Worm (Caenorhabditis elegans) whole organism, L4 larva: ENCODE data around the gene F43H9.4.
A peak's percentile ranks its signal among the peaks of the same experiment; 100 is the strongest.

Experiments
- D1046.2 ChIP-seq: fragments of 200-800 bp; sonication (Bioruptor generic); IDR thresholded peaks from 2 replicates; pipeline ENCODE4 v1.3.6; 2022; ENCODE audit warnings: missing genetic modification characterization, missing compliant biosample characterization
- F10B5.3 ChIP-seq: sonication (generic microtip); optimal IDR thresholded peaks from 2 replicates; lab custom pipeline; 2016; ENCODE audit warnings: mild to moderate bottlenecking, missing genetic modification characterization, missing compliant biosample characterization
- R02D3.7 ChIP-seq: fragments of 150-350 bp; sonication (generic microtip); optimal IDR thresholded peaks from 3 replicates; lab custom pipeline; 2014; ENCODE audit warnings: missing biosample characterization, missing genetic modification characterization
- T20F7.1 ChIP-seq: fragments of 200-800 bp; sonication (Bioruptor generic); optimal IDR thresholded peaks from 2 replicates; lab custom pipeline; 2018; ENCODE audit warnings: mild to moderate bottlenecking, missing genetic modification characterization, missing compliant biosample characterization
- Y105C5A.15 ChIP-seq: fragments of 200-800 bp; sonication (Bioruptor generic); IDR thresholded peaks from 2 replicates; pipeline ENCODE4 v1.3.6; 2022; ENCODE audit warnings: missing genetic modification characterization, missing compliant biosample characterization
- ZK337.2 ChIP-seq: fragments of 200-800 bp; sonication (Bioruptor generic); IDR thresholded peaks from 2 replicates; pipeline ENCODE4 v1.3.6; 2022; ENCODE audit warnings: missing genetic modification reagents, missing genetic modification characterization, missing compliant biosample characterization
- ZK546.5 ChIP-seq, 2 experiments: sonication (generic microtip); optimal IDR thresholded peaks; 2 replicates each; lab custom pipeline; 2017; ENCODE audit warnings: missing biosample characterization in 2 of 2, missing genetic modification characterization in 2 of 2
- aha-1 ChIP-seq: fragments of 150-350 bp; peaks from one replicate; lab custom pipeline; 2014; ENCODE audit warnings: missing biosample characterization, missing genetic modification characterization
- aly-2 ChIP-seq: sonication (generic microtip); optimal IDR thresholded peaks from 2 replicates; lab custom pipeline; 2018; ENCODE audit warnings: missing biosample characterization, missing genetic modification characterization
- ama-1 ChIP-seq: fragments of 150-350 bp; optimal IDR thresholded peaks from 2 replicates; lab custom pipeline; 2014; ENCODE audit warnings: inconsistent platforms, mixed read lengths
- ceh-28 ChIP-seq: fragments of 150-350 bp; optimal IDR thresholded peaks from 2 replicates; lab custom pipeline; 2014; ENCODE audit warnings: missing biosample characterization, missing genetic modification reagents, missing genetic modification characterization
- ceh-32 ChIP-seq: sonication (generic microtip); optimal IDR thresholded peaks from 2 replicates; lab custom pipeline; 2016; ENCODE audit warnings: mild to moderate bottlenecking, missing genetic modification characterization, missing compliant biosample characterization; ENCODE audit not compliant: poor library complexity
- ceh-44 ChIP-seq: fragments of 200-800 bp; sonication (Bioruptor generic); IDR thresholded peaks from 2 replicates; pipeline ENCODE4 v1.3.6; 2022; ENCODE audit warnings: missing genetic modification reagents, missing genetic modification characterization, missing compliant biosample characterization
- ctbp-1 ChIP-seq: fragments of 200-800 bp; sonication (Bioruptor generic); IDR thresholded peaks from 2 replicates; pipeline ENCODE4 v1.3.6; 2022; ENCODE audit warnings: missing genetic modification reagents, missing genetic modification characterization, missing compliant biosample characterization
- daf-12 ChIP-seq: fragments of 150-350 bp; optimal IDR thresholded peaks from 2 replicates; lab custom pipeline; 2014; ENCODE audit warnings: missing biosample characterization, missing genetic modification reagents, missing genetic modification characterization
- daf-16 ChIP-seq, 3 experiments: sonication (generic microtip); optimal IDR thresholded peaks; 2 replicates each; lab custom pipeline; 2016 to 2017; ENCODE audit warnings: missing genetic modification characterization in 3 of 3, missing genetic modification reagents in 3 of 3, mild to moderate bottlenecking in 2 of 3, missing compliant biosample characterization in 2 of 3, missing biosample characterization in 1 of 3, moderate library complexity in 1 of 3
- dmd-9 ChIP-seq: fragments of 200-800 bp; sonication (Bioruptor generic); IDR thresholded peaks from 2 replicates; pipeline ENCODE4 v1.3.6; 2022; ENCODE audit warnings: missing genetic modification reagents, missing genetic modification characterization, missing compliant biosample characterization
- hif-1 ChIP-seq, 2 experiments: sonication (generic microtip); optimal IDR thresholded peaks; 2 replicates each; lab custom pipeline; 2016 to 2017; ENCODE audit warnings: missing compliant biosample characterization in 2 of 2, missing genetic modification characterization in 2 of 2, missing genetic modification reagents in 2 of 2, missing genotype in 2 of 2, mild to moderate bottlenecking in 1 of 2
- hlh-11 ChIP-seq: fragments of 200-800 bp; sonication (Bioruptor generic); optimal IDR thresholded peaks from 2 replicates; lab custom pipeline; 2018; ENCODE audit warnings: mild to moderate bottlenecking, missing genetic modification characterization, missing compliant biosample characterization
- hlh-30 ChIP-seq: sonication (generic microtip); optimal IDR thresholded peaks from 2 replicates; lab custom pipeline; 2017; ENCODE audit warnings: antibody characterized with exemption, mild to moderate bottlenecking, missing genetic modification characterization, missing compliant biosample characterization; ENCODE audit not compliant: insufficient read depth
- hmg-1.1 ChIP-seq: fragments of 200-800 bp; sonication (Bioruptor generic); IDR thresholded peaks from 2 replicates; pipeline ENCODE4 v1.3.6; 2022; ENCODE audit warnings: missing genetic modification reagents, missing genetic modification characterization, missing compliant biosample characterization
- lin-1 ChIP-seq: fragments of 200-800 bp; sonication (Bioruptor generic); IDR thresholded peaks from 2 replicates; pipeline ENCODE4 v1.3.6; 2022; ENCODE audit warnings: missing genetic modification reagents, missing genetic modification characterization, missing compliant biosample characterization
- lin-15B ChIP-seq: fragments of 150-350 bp; sonication (generic microtip); optimal IDR thresholded peaks from 3 replicates; lab custom pipeline; 2014; ENCODE audit warnings: missing biosample characterization, missing genetic modification characterization
- lin-39 ChIP-seq: fragments of 150-350 bp; optimal IDR thresholded peaks from 2 replicates; lab custom pipeline; 2014; ENCODE audit warnings: missing biosample characterization, missing genetic modification reagents, missing genetic modification characterization
- lir-3 ChIP-seq: sonication (generic microtip); optimal IDR thresholded peaks from 2 replicates; lab custom pipeline; 2016; ENCODE audit warnings: mild to moderate bottlenecking, missing genetic modification characterization, missing compliant biosample characterization
- madf-9 ChIP-seq: fragments of 200-800 bp; sonication (Bioruptor generic); conservative IDR thresholded peaks from 2 replicates; pipeline ENCODE4 v1.3.6; 2022; ENCODE audit warnings: missing genetic modification reagents, missing genetic modification characterization, missing compliant biosample characterization
- mdt-29 ChIP-seq: fragments of 200-800 bp; sonication (Bioruptor generic); IDR thresholded peaks from 2 replicates; pipeline ENCODE4 v1.3.6; 2022; ENCODE audit warnings: missing genetic modification reagents, missing genetic modification characterization, missing compliant biosample characterization
- mes-2 ChIP-seq: sonication (generic microtip); optimal IDR thresholded peaks from 2 replicates; lab custom pipeline; 2016; ENCODE audit warnings: missing genotype, mild to moderate bottlenecking, missing genetic modification characterization, missing compliant biosample characterization; ENCODE audit not compliant: poor library complexity, severe bottlenecking
- nhr-10 ChIP-seq: fragments of 150-350 bp; optimal IDR thresholded peaks from 2 replicates; lab custom pipeline; 2014; ENCODE audit warnings: missing biosample characterization, missing genetic modification characterization
- nhr-111 ChIP-seq: fragments of 200-800 bp; sonication (Bioruptor generic); optimal IDR thresholded peaks from 2 replicates; lab custom pipeline; 2018; ENCODE audit warnings: mild to moderate bottlenecking, missing genetic modification characterization, missing compliant biosample characterization
- nhr-237 ChIP-seq: sonication (generic microtip); optimal IDR thresholded peaks from 2 replicates; lab custom pipeline; 2017; ENCODE audit warnings: missing biosample characterization, missing genetic modification characterization
- nhr-6 ChIP-seq: fragments of 150-350 bp; optimal IDR thresholded peaks from 2 replicates; lab custom pipeline; 2014; ENCODE audit warnings: missing biosample characterization, missing genetic modification characterization
- nhr-77 ChIP-seq: fragments of 150-350 bp; optimal IDR thresholded peaks from 2 replicates; lab custom pipeline; 2014; ENCODE audit warnings: missing biosample characterization, missing genetic modification characterization
- sdz-12 ChIP-seq: fragments of 200-800 bp; sonication (Bioruptor generic); optimal IDR thresholded peaks from 2 replicates; lab custom pipeline; 2018; ENCODE audit warnings: mild to moderate bottlenecking, missing genetic modification characterization, missing compliant biosample characterization
- skn-1 ChIP-seq: fragments of 150-350 bp; optimal IDR thresholded peaks from 2 replicates; lab custom pipeline; 2014; ENCODE audit warnings: missing biosample characterization, missing genetic modification characterization
- spr-1 ChIP-seq: sonication (generic microtip); optimal IDR thresholded peaks from 2 replicates; lab custom pipeline; 2016; ENCODE audit warnings: mild to moderate bottlenecking, missing genetic modification characterization, missing compliant biosample characterization
- tag-97 ChIP-seq: fragments of 200-800 bp; sonication (Bioruptor generic); IDR thresholded peaks from 2 replicates; pipeline ENCODE4 v1.3.6; 2022; ENCODE audit warnings: missing genetic modification characterization, missing compliant biosample characterization
- unc-39 ChIP-seq: sonication (generic microtip); optimal IDR thresholded peaks from 2 replicates; lab custom pipeline; 2017; ENCODE audit warnings: missing biosample characterization, missing genetic modification characterization
- zag-1 ChIP-seq: fragments of 150-350 bp; optimal IDR thresholded peaks from 2 replicates; lab custom pipeline; 2014; ENCODE audit warnings: missing biosample characterization, missing genetic modification characterization
- zfp-2 ChIP-seq: sonication (generic microtip); optimal IDR thresholded peaks from 2 replicates; lab custom pipeline; 2016; ENCODE audit warnings: mild to moderate bottlenecking, missing genetic modification characterization, missing compliant biosample characterization
- zip-11 ChIP-seq: fragments of 200-800 bp; sonication (Bioruptor generic); IDR thresholded peaks from 2 replicates; pipeline ENCODE4 v1.3.6; 2022; ENCODE audit warnings: missing genetic modification characterization, missing compliant biosample characterization

F43H9.4 gene

DNA sequence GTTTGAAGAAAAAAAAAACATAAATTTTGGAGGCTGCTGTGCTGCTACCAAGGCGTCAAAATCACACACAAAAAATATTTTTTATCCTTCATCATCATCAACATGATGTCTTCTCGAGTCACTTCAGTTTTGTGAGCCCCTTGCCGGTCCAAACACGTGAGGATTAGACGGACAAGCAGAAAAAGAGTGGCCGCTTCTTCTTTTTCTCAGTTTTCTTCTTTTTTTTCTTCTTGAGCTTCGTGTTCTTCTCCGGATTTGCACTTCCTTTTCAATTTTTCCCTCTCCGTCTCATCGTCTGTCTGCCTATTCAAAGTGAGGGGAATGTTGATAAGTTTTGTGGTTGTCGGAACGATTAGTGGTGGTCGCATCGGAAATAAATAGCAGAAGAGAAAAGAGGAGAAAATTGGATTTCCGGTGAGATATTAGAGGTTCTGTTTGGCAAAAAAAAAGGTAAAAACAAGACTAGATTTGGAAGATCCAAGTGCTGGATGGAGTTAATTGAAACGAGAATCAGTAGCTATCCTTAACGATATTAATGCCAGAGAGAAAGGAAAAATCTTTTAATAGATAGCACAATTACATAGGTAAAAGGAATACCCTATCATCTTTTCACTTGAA lies 46.0 kb upstream of the F43H9.4 start (continued):
- TF ChIP-seq T20F7.1 (GFP tag; lab: Kevin White, UChicago) = no peak
- TF ChIP-seq D1046.2 = no peak
- TF ChIP-seq tag-97 (GFP tag; lab: Robert Waterston, UW) = no peak
- TF ChIP-seq ZK337.2 (GFP tag; lab: Robert Waterston, UW) = no peak
- TF ChIP-seq hmg-1.1 = 0 out of 2 replicates have a peak, but pooled peaks have one; percentile 58
- no peak for TF ChIP-seq aly-2
- no peak for TF ChIP-seq ceh-44 (GFP tag; lab: Robert Waterston, UW)
- no peak for TF ChIP-seq zip-11
- TF ChIP-seq ama-1 = no peak
- TF ChIP-seq nhr-111 (GFP tag; lab: Kevin White, UChicago) = no peak
- no peak for TF ChIP-seq nhr-10
- TF ChIP-seq madf-9 (GFP tag; lab: Robert Waterston, UW) = no peak
- TF ChIP-seq lir-3 (tag; lab: Kevin White, UChicago) = no peak
- peak in 1 of 2 experiments; percentile 36 for TF ChIP-seq daf-16 (GFP tag; optimal IDR thresholded peaks at IDR 0.05; lab: Kevin White, UChicago)
- TF ChIP-seq daf-16 (tag; optimal IDR thresholded peaks at IDR 0.05; lab: Kevin White, UChicago) = no peak
- TF ChIP-seq Y105C5A.15 (GFP tag; lab: Robert Waterston, UW) = no peak
- no peak for TF ChIP-seq nhr-237 (tag; lab: Kevin White, UChicago)
- no peak for TF ChIP-seq spr-1 (tag; lab: Kevin White, UChicago)
- no peak for TF ChIP-seq nhr-77 (tag; lab: Kevin White, UChicago)
- TF ChIP-seq hif-1 (tag; optimal IDR thresholded peaks at IDR 0.05; lab: Kevin White, UChicago) = peak in 1 of 2 experiments; percentile 21
- peak; percentile 69 for TF ChIP-seq hlh-30 (tag; lab: Kevin White, UChicago)
- TF ChIP-seq F10B5.3 (tag; lab: Kevin White, UChicago) = no peak
- TF ChIP-seq hlh-11 (tag; lab: Kevin White, UChicago) = peak; percentile 38
- no peak for TF ChIP-seq ZK546.5 (tag; optimal IDR thresholded peaks at IDR 0.05; lab: Kevin White, UChicago)
- no peak for TF ChIP-seq nhr-6 (tag; lab: Kevin White, UChicago)
- TF ChIP-seq mdt-29 (GFP tag; lab: Robert Waterston, UW) = no peak
- TF ChIP-seq lin-15B = no peak
- TF ChIP-seq zfp-2 (tag; lab: Kevin White, UChicago) = no peak
- peak; percentile 37; the same call in 1 of the 2 replicates for TF ChIP-seq ctbp-1 (GFP tag; lab: Robert Waterston, UW)
- no peak for TF ChIP-seq zag-1 (tag; lab: Kevin White, UChicago)
- TF ChIP-seq R02D3.7 (tag; lab: Kevin White, UChicago) = no peak
- TF ChIP-seq dmd-9 (GFP tag; lab: Robert Waterston, UW) = no peak
- TF ChIP-seq daf-12 = no peak
- TF ChIP-seq aha-1 (tag; lab: Kevin White, UChicago) = peak; percentile 97
- no peak for TF ChIP-seq unc-39
- TF ChIP-seq sdz-12 (GFP tag; lab: Kevin White, UChicago) = no peak
- TF ChIP-seq lin-1 = no peak
- no peak for TF ChIP-seq skn-1 (tag; lab: Kevin White, UChicago)
- TF ChIP-seq lin-39 (tag; lab: Kevin White, UChicago) = no peak
- TF ChIP-seq ceh-28 (tag; lab: Kevin White, UChicago) = no peak
- TF ChIP-seq mes-2 (tag; lab: Kevin White, UChicago) = no peak
- no peak for TF ChIP-seq ceh-32 (tag; lab: Kevin White, UChicago)
